Fruit fly (Drosophila melanogaster) whole organism, embryonic: ENCODE measurements around the gene CG34179.
A peak's percentile ranks its signal among the peaks of the same experiment; 100 is the strongest.

Experiments
- CG10209 ChIP-seq: fragments of 200-800 bp; sonication (Bioruptor generic); optimal IDR thresholded peaks from 3 replicates; lab custom pipeline; 2017; ENCODE audit warnings: missing biosample characterization, mild to moderate bottlenecking, missing genetic modification characterization, missing genetic modification reagents
- CG11398 ChIP-seq: fragments of 200-800 bp; sonication (Bioruptor generic); optimal IDR thresholded peaks from 2 replicates; lab custom pipeline; 2016; ENCODE audit warnings: missing biosample characterization, missing genetic modification characterization
- CG12155 ChIP-seq: fragments of 200-800 bp; sonication (Bioruptor generic); optimal IDR thresholded peaks from 3 replicates; lab custom pipeline; 2016; ENCODE audit warnings: missing biosample characterization, missing genetic modification characterization
- CG13123 ChIP-seq: fragments of 200-800 bp; sonication (Bioruptor generic); optimal IDR thresholded peaks from 2 replicates; lab custom pipeline; 2016; ENCODE audit warnings: missing biosample characterization, missing genetic modification characterization
- CG13624 ChIP-seq: fragments of 200-800 bp; sonication (Bioruptor generic); optimal IDR thresholded peaks from 2 replicates; lab custom pipeline; 2016; ENCODE audit warnings: missing biosample characterization, missing genetic modification characterization
- CG15696 ChIP-seq: fragments of 200-800 bp; sonication (Bioruptor generic); optimal IDR thresholded peaks from 2 replicates; lab custom pipeline; 2019; ENCODE audit warnings: missing biosample characterization, mild to moderate bottlenecking, missing genetic modification characterization, moderate library complexity
- CG17802 ChIP-seq: fragments of 200-800 bp; sonication (Bioruptor generic); optimal IDR thresholded peaks from 2 replicates; lab custom pipeline; 2018; ENCODE audit warnings: missing biosample characterization, mild to moderate bottlenecking, missing genetic modification characterization, moderate library complexity
- CG4617 ChIP-seq: fragments of 200-800 bp; sonication (Bioruptor generic); optimal IDR thresholded peaks from 3 replicates; lab custom pipeline; 2016; ENCODE audit warnings: missing biosample characterization, missing genetic modification characterization, borderline replicate concordance
- CG5180 ChIP-seq: fragments of 200-800 bp; sonication (Bioruptor generic); optimal IDR thresholded peaks from 3 replicates; lab custom pipeline; 2017; ENCODE audit warnings: missing biosample characterization, missing genetic modification characterization, mild to moderate bottlenecking, moderate library complexity, missing genetic modification reagents
- CG6254 ChIP-seq: fragments of 200-800 bp; sonication (Bioruptor generic); optimal IDR thresholded peaks from 3 replicates; lab custom pipeline; 2017; ENCODE audit warnings: mild to moderate bottlenecking, missing biosample characterization, missing genetic modification reagents, missing genetic modification characterization
- CG6791 ChIP-seq: fragments of 200-800 bp; sonication (Bioruptor generic); IDR thresholded peaks from 3 replicates; pipeline ENCODE4 v1.3.6; 2022; ENCODE audit warnings: missing biosample characterization, missing genetic modification characterization; ENCODE audit not compliant: partially characterized antibody
- CG6813 ChIP-seq: fragments of 200-800 bp; sonication (Bioruptor generic); optimal IDR thresholded peaks from 2 replicates; lab custom pipeline; 2017; ENCODE audit warnings: missing biosample characterization, missing genetic modification characterization, mild to moderate bottlenecking, moderate library complexity, missing genetic modification reagents
- CG7556 ChIP-seq: fragments of 200-800 bp; sonication (Bioruptor generic); optimal IDR thresholded peaks from 2 replicates; lab custom pipeline; 2017; ENCODE audit warnings: missing biosample characterization, mild to moderate bottlenecking, missing genetic modification characterization
- CG9727 ChIP-seq: fragments of 200-800 bp; sonication (Bioruptor generic); optimal IDR thresholded peaks from 3 replicates; lab custom pipeline; 2017; ENCODE audit warnings: missing biosample characterization, mild to moderate bottlenecking, missing genetic modification characterization
- Dip3 ChIP-seq: fragments of 200-800 bp; sonication (Bioruptor generic); optimal IDR thresholded peaks from 3 replicates; lab custom pipeline; 2016; ENCODE audit warnings: missing biosample characterization, missing genetic modification characterization
- Doc3 ChIP-seq: fragments of 200-800 bp; sonication (Bioruptor generic); IDR thresholded peaks from 3 replicates; pipeline ENCODE4 v1.3.6; 2022; ENCODE audit warnings: missing biosample characterization, missing genetic modification characterization; ENCODE audit not compliant: partially characterized antibody
- Dp ChIP-seq: fragments of 200-800 bp; sonication (Bioruptor generic); optimal IDR thresholded peaks from 2 replicates; lab custom pipeline; 2018; ENCODE audit warnings: missing biosample characterization, mild to moderate bottlenecking, missing genetic modification characterization, moderate library complexity
- Fer2 ChIP-seq: fragments of 200-800 bp; sonication (Bioruptor generic); optimal IDR thresholded peaks from 2 replicates; lab custom pipeline; 2018; ENCODE audit warnings: missing biosample characterization, mild to moderate bottlenecking, missing genetic modification characterization, moderate library complexity
- HHEX ChIP-seq: fragments of 200-800 bp; sonication (Bioruptor generic); optimal IDR thresholded peaks from 3 replicates; lab custom pipeline; 2017; ENCODE audit warnings: missing biosample characterization, mild to moderate bottlenecking, missing genetic modification characterization, missing genetic modification reagents
- HmgD ChIP-seq: fragments of 200-800 bp; sonication (Bioruptor generic); optimal IDR thresholded peaks from 3 replicates; lab custom pipeline; 2016; ENCODE audit warnings: missing biosample characterization, missing genetic modification characterization
- Hr51 ChIP-seq, 2 experiments: fragments of 200-800 bp; sonication (Bioruptor generic); optimal IDR thresholded peaks; 2 replicates in 1 of 2; 3 replicates in 1 of 2; lab custom pipeline; 2016 to 2018; ENCODE audit warnings: missing biosample characterization in 2 of 2, missing genetic modification characterization in 2 of 2, mild to moderate bottlenecking in 1 of 2, moderate library complexity in 1 of 2
- Lim3 ChIP-seq: fragments of 200-800 bp; sonication (Bioruptor generic); IDR thresholded peaks from 2 replicates; pipeline ENCODE4 v1.3.6; 2022; ENCODE audit warnings: missing biosample characterization, missing genetic modification characterization
- NC2β ChIP-seq: fragments of 200-800 bp; sonication (Bioruptor generic); optimal IDR thresholded peaks from 2 replicates; lab custom pipeline; 2016; ENCODE audit warnings: missing biosample characterization, missing genetic modification characterization
- Pdp1 ChIP-seq, 2 experiments: fragments of 200-800 bp; sonication (Bioruptor generic); optimal IDR thresholded peaks; 3 replicates each; lab custom pipeline; 2016; ENCODE audit warnings: missing biosample characterization in 2 of 2, missing genetic modification characterization in 2 of 2, mild to moderate bottlenecking in 1 of 2, moderate library complexity in 1 of 2
- Sin3A ChIP-seq: fragments of >200 bp; optimal IDR thresholded peaks from 2 replicates; lab custom pipeline; 2018
- Sox100B ChIP-seq: fragments of 200-800 bp; sonication (Bioruptor generic); optimal IDR thresholded peaks from 3 replicates; lab custom pipeline; 2018; ENCODE audit warnings: missing biosample characterization, mild to moderate bottlenecking, missing genetic modification characterization
- Ssrp ChIP-seq: fragments of 200-800 bp; sonication (Bioruptor generic); optimal IDR thresholded peaks from 2 replicates; lab custom pipeline; 2018; ENCODE audit warnings: missing biosample characterization, mild to moderate bottlenecking, missing genetic modification characterization, moderate library complexity
- Stat92E ChIP-seq, 3 experiments: fragments of >200 bp in 2 of 3; fragments of 200-800 bp in 1 of 3; sonication (Bioruptor generic) in 1 of 3; optimal IDR thresholded peaks; 2 replicates each; lab custom pipeline; 2017 to 2019; ENCODE audit warnings: missing biosample characterization in 3 of 3, missing genetic modification characterization in 3 of 3, mild to moderate bottlenecking in 1 of 3, moderate library complexity in 1 of 3
- Vsx1 ChIP-seq: fragments of 200-800 bp; sonication (Bioruptor generic); optimal IDR thresholded peaks from 2 replicates; lab custom pipeline; 2017; ENCODE audit warnings: missing biosample characterization, mild to moderate bottlenecking, missing genetic modification characterization, missing genetic modification reagents
- Xbp1 ChIP-seq: fragments of 200-800 bp; sonication (Bioruptor generic); optimal IDR thresholded peaks from 3 replicates; lab custom pipeline; 2016; ENCODE audit warnings: missing biosample characterization, mild to moderate bottlenecking, missing genetic modification characterization
- Xrp1 ChIP-seq: fragments of 200-800 bp; sonication (Bioruptor generic); IDR thresholded peaks from 2 replicates; pipeline ENCODE4 v1.3.6; 2022; ENCODE audit warnings: missing biosample characterization, missing genetic modification characterization
- abd-A ChIP-seq: fragments of 200-800 bp; sonication (Bioruptor generic); optimal IDR thresholded peaks from 3 replicates; lab custom pipeline; 2019; ENCODE audit warnings: missing biosample characterization, mild to moderate bottlenecking, missing genetic modification characterization, moderate library complexity
- cg ChIP-seq: fragments of 200-800 bp; sonication (Bioruptor generic); optimal IDR thresholded peaks from 3 replicates; lab custom pipeline; 2019; ENCODE audit warnings: missing biosample characterization, mild to moderate bottlenecking, missing genetic modification characterization, moderate library complexity
- chif ChIP-seq, 2 experiments: fragments of 200-800 bp; sonication (Bioruptor generic); optimal IDR thresholded peaks; 3 replicates each; lab custom pipeline; 2016; ENCODE audit warnings: missing biosample characterization in 2 of 2, missing genetic modification characterization in 2 of 2
- crol ChIP-seq: fragments of 200-800 bp; sonication (Bioruptor generic); IDR thresholded peaks from 2 replicates; pipeline ENCODE4 v1.3.6; 2022; ENCODE audit warnings: missing biosample characterization, missing genetic modification characterization
- crp ChIP-seq, 2 experiments: fragments of 200-800 bp; sonication (Bioruptor generic); optimal IDR thresholded peaks; 2 replicates in 1 of 2; 3 replicates in 1 of 2; lab custom pipeline; 2017; ENCODE audit warnings: missing biosample characterization in 2 of 2, missing genetic modification characterization in 2 of 2, mild to moderate bottlenecking in 1 of 2, moderate library complexity in 1 of 2
- ems ChIP-seq: fragments of 200-800 bp; sonication (Bioruptor generic); optimal IDR thresholded peaks from 3 replicates; lab custom pipeline; 2016; ENCODE audit warnings: missing biosample characterization, missing genetic modification characterization
- exex ChIP-seq: fragments of 200-800 bp; sonication (Bioruptor generic); optimal IDR thresholded peaks from 4 replicates; lab custom pipeline; 2018; ENCODE audit warnings: missing biosample characterization, mild to moderate bottlenecking, missing genetic modification characterization, moderate library complexity
- gcm2 ChIP-seq: fragments of 200-800 bp; sonication (Bioruptor generic); optimal IDR thresholded peaks from 2 replicates; lab custom pipeline; 2016; ENCODE audit warnings: missing biosample characterization, missing genetic modification characterization
- grau ChIP-seq: fragments of 200-800 bp; optimal IDR thresholded peaks from 3 replicates; lab custom pipeline; 2019; ENCODE audit warnings: missing biosample characterization, mild to moderate bottlenecking, missing genetic modification characterization, moderate library complexity
- ind ChIP-seq: fragments of 200-800 bp; sonication (Bioruptor generic); optimal IDR thresholded peaks from 3 replicates; lab custom pipeline; 2016; ENCODE audit warnings: missing biosample characterization, missing genetic modification characterization
- kah ChIP-seq: fragments of 200-800 bp; sonication (Bioruptor generic); optimal IDR thresholded peaks from 2 replicates; lab custom pipeline; 2018; ENCODE audit warnings: missing biosample characterization, mild to moderate bottlenecking, missing genetic modification characterization
- mam ChIP-seq: fragments of 200-800 bp; sonication (Bioruptor generic); optimal IDR thresholded peaks from 3 replicates; lab custom pipeline; 2016; ENCODE audit warnings: missing biosample characterization, missing genetic modification characterization
- nmo ChIP-seq: fragments of 200-800 bp; sonication (Bioruptor generic); optimal IDR thresholded peaks from 2 replicates; lab custom pipeline; 2018; ENCODE audit warnings: missing biosample characterization, mild to moderate bottlenecking, missing genetic modification characterization, moderate library complexity
- peb ChIP-seq: fragments of 200-800 bp; sonication (Bioruptor generic); IDR thresholded peaks from 2 replicates; pipeline ENCODE4 v1.3.6; 2022; ENCODE audit warnings: missing biosample characterization, missing genetic modification characterization
- sna ChIP-seq: fragments of 200-800 bp; sonication (Bioruptor generic); IDR thresholded peaks from 2 replicates; pipeline ENCODE4 v1.3.6; 2022; ENCODE audit warnings: missing biosample characterization, missing genetic modification characterization; ENCODE audit not compliant: partially characterized antibody
- twi ChIP-seq: fragments of 200-800 bp; optimal IDR thresholded peaks from 2 replicates; lab custom pipeline; 2019; ENCODE audit warnings: missing biosample characterization, mild to moderate bottlenecking, missing genetic modification characterization, moderate library complexity
- wdn ChIP-seq: fragments of 200-800 bp; sonication (Bioruptor generic); IDR thresholded peaks from 2 replicates; pipeline ENCODE4 v1.3.6; 2022; ENCODE audit warnings: missing biosample characterization, missing genetic modification characterization

Gene CG34179

dm6 chr2L:6078757-6079351 lies 30.3 kb upstream of the CG34179 start:
- TF ChIP-seq CG13624 (no peak), Xbp1 (GFP tag; lab: Kevin White, UChicago) (peak; percentile 14), CG9727 (GFP tag; lab: Kevin White, UChicago) (no peak), abd-A (tag; lab: Kevin White, UChicago) (peak; percentile 55), Fer2 (tag; lab: Kevin White, UChicago) (no peak), Ssrp (no peak), chif (GFP tag; optimal IDR thresholded peaks at IDR 0.05; lab: Kevin White, UChicago) (no peak), CG17802 (tag; lab: Kevin White, UChicago) (no peak), ind (no peak), Lim3 (GFP tag; lab: Robert Waterston, UW) (no peak), Sox100B (GFP tag; lab: Kevin White, UChicago) (no peak), crol (GFP tag; lab: Robert Waterston, UW) (peak; percentile 98), CG15696 (tag; lab: Kevin White, UChicago) (peak; percentile 14), exex (tag; lab: Kevin White, UChicago) (no peak), cg (GFP tag; lab: Kevin White, UChicago) (peak; percentile 82), Hr51 (GFP tag; optimal IDR thresholded peaks at IDR 0.05; lab: Kevin White, UChicago) (no peak), CG12155 (GFP tag; lab: Kevin White, UChicago) (peak; percentile 96), Pdp1 (GFP tag; optimal IDR thresholded peaks at IDR 0.05; lab: Kevin White, UChicago) (peak in 1 of 2 experiments; percentile 47), CG10209 (no peak), sna (0 out of 2 replicates have a peak, but pooled peaks have one; percentile 23), HmgD (GFP tag; lab: Kevin White, UChicago) (peak; percentile 58), Vsx1 (GFP tag; lab: Kevin White, UChicago) (no peak), twi (tag; lab: Kevin White, UChicago) (peak; percentile 100), ems (GFP tag; lab: Kevin White, UChicago) (no peak), Stat92E (GFP tag; optimal IDR thresholded peaks at IDR 0.05; lab: Kevin White, UChicago) (peak in 1 of 3 experiments; percentile 47), CG13123 (GFP tag; lab: Kevin White, UChicago) (no peak), Dp (GFP tag; lab: Kevin White, UChicago) (no peak), CG11398 (no peak), CG7556 (GFP tag; lab: Kevin White, UChicago) (no peak), CG5180 (GFP tag; lab: Kevin White, UChicago) (peak; percentile 2), gcm2 (GFP tag; lab: Kevin White, UChicago) (peak; percentile 25), Dip3 (GFP tag; lab: Kevin White, UChicago) (no peak), CG4617 (no peak), CG6791 (GFP tag; lab: Robert Waterston, UW) (peak; percentile 52; the same call in 1 of the 3 replicates), Doc3 (GFP tag; lab: Robert Waterston, UW) (no peak), peb (GFP tag; lab: Robert Waterston, UW) (no peak), nmo (peak; percentile 51), CG6254 (GFP tag; lab: Kevin White, UChicago) (no peak), HHEX (no peak), NC2β (no peak), crp (GFP tag; optimal IDR thresholded peaks at IDR 0.05; lab: Kevin White, UChicago) (peak in 1 of 2 experiments; percentile 23), kah (GFP tag; lab: Kevin White, UChicago) (peak; percentile 46), grau (tag; lab: Kevin White, UChicago) (no peak), Sin3A (lab: Kevin White, UChicago) (no peak), wdn (GFP tag; lab: Robert Waterston, UW) (no peak), CG6813 (GFP tag; lab: Kevin White, UChicago) (no peak), Xrp1 (GFP tag; lab: Robert Waterston, UW) (0 out of 2 replicates have a peak, but pooled peaks have one; percentile 11), mam (GFP tag; lab: Kevin White, UChicago) (no peak)
